Worm (Caenorhabditis elegans) whole organism, L4/young adult: Measurements from ENCODE around the gene E03H12.7.
"Not testable (repeated sequence)": the region's sequence is repeated elsewhere in the genome, so short reads cannot be mapped to it uniquely, and the experiment has no call there.

ENCODE experiments used
- W03F9.2 ChIP-seq: fragments of 150-350 bp; optimal IDR thresholded peaks from 2 replicates; lab custom pipeline; 2014; ENCODE audit warnings: missing biosample characterization, missing genetic modification characterization
- dao-5 ChIP-seq: sonication (generic microtip); optimal IDR thresholded peaks from 2 replicates; lab custom pipeline; 2016; ENCODE audit warnings: missing genotype, missing genetic modification characterization, moderate library complexity, missing compliant biosample characterization
- him-1 ChIP-seq: sonication (generic microtip); optimal IDR thresholded peaks from 2 replicates; lab custom pipeline; 2016; ENCODE audit warnings: missing genotype, missing genetic modification reagents, missing genetic modification characterization, missing compliant biosample characterization

The E03H12.7 gene

DNA sequence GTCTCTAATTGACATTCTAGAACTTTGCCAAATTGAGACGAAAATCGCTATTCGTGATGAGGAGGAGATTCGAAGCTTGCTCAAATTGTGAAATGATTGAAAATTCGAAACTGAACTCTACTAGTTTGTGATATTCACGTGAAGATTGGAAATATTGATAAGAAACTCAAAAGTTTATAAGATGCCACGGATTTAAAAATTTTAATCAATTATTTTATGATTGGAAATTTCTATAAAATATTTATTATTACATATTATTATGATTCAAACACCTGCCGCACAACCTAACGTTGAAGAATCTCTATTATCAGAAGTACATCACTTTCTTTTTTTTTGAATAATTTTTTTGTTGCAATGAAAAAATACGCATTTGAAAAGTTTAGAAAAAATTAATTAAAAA lies at the start of gene E03H12.7:
E03H12.7 (minus strand) TSS at position 101 of the 400 bp plus-strand sequence.
- TF ChIP-seq W03F9.2 (tag; lab: Kevin White, UChicago), result no peak
- TF ChIP-seq him-1, result no peak
- no peak for TF ChIP-seq dao-5 (tag; lab: Kevin White, UChicago)

ce11 chrIV:5037489-5037888 lies 49.1 kb upstream of the E03H12.7 start, which contains the start of gene C09B9.1:
TSS of gene C09B9.1 (plus strand) at chrIV:5037789.
- TF ChIP-seq W03F9.2 (tag; lab: Kevin White, UChicago) (no peak), him-1 (no peak), dao-5 (tag; lab: Kevin White, UChicago) (no peak)

ce11 chrIV:5033276-5033675 lies 44.8 kb upstream of the E03H12.7 start, which contains the start of gene C09B9.4:
TSS of gene C09B9.4 (minus strand) at chrIV:5033376.
- TF ChIP-seq him-1 (no peak), dao-5 (tag; lab: Kevin White, UChicago) (no peak), W03F9.2 (tag; lab: Kevin White, UChicago) (no peak)

DNA sequence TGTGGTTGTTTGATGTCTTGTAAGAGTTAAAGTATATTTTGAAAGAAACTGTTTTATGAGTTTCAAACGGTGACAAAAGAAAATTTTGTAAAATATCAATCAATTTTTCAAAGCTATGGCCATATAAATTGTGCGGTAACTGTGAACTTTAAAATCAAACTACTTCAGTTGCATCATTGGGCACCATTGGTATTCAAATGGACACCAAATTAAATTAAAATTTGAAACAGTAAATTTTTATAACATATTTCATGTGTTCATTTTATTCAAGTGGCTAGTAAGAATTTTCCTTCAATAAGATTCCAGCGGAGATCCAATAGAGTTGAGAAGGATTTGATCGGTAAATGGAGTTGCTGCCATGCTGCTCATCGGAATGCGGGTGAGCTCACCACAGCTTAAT lies 42.9 kb upstream of the E03H12.7 start:
- TF ChIP-seq dao-5 (tag; lab: Kevin White, UChicago), result no peak

DNA sequence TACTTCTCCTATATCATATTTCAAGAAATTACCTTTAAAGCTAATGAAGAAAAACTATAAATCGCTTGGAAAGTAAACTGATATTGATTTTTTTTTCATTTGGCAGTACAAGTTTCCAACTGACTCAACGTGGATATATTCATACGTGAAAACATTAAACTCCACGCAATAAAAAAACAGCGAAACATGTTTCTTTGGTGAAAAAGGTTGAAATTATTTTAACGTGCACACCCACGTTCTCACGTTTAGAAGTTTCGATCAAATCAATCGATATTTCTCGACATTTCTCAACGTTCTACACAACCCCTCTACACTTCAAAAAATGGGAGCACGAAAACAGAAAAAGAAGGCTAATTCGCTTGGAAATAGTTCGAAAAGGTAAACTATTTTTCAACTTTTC lies 40.5 kb upstream of the E03H12.7 start, which contains the start of the genes best-6 and C09B9.2:
best-6 (minus strand) TSS at position 101 of the 400 bp plus-strand sequence.
C09B9.2 (plus strand) TSS at position 314 of the 400 bp plus-strand sequence.
- TF ChIP-seq W03F9.2 (tag; lab: Kevin White, UChicago) (no peak), him-1 (no peak), dao-5 (tag; lab: Kevin White, UChicago) (no peak)

- TF ChIP-seq dao-5 (tag; lab: Kevin White, UChicago) (no peak), W03F9.2 (tag; lab: Kevin White, UChicago) (no peak), him-1 (no peak)
Observed at ce11 chrIV:5025646-5026045, 37.2 kb upstream of the E03H12.7 start, which contains the start of gene C09B9.85. TSS of gene C09B9.85 (minus strand) at chrIV:5025746.

DNA sequence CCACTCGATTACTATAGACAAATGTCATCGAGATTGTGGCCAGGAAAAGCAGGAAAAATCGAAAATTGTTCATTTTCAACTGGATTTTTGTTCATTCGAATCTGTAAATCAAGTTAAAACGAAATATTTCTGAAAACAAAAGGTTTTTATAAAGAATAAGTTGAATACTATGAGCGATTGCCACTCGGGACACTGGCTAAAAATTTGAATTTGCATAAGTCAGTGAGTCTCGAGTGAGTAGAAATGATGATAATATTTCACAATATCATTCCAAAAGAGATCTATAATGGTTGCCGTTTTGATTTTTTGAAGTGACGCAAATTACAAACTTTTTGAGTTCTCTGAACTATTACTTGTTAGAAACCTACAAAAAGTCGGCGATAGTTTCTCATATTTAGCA lies 32.1 kb upstream of the E03H12.7 start, which contains the start of gene T28H11.8:
T28H11.8 (minus strand) TSS at position 101 of the 400 bp plus-strand sequence.
- TF ChIP-seq dao-5 (tag; lab: Kevin White, UChicago) (no peak), him-1 (no peak), W03F9.2 (tag; lab: Kevin White, UChicago) (no peak)

- TF ChIP-seq W03F9.2 (tag; lab: Kevin White, UChicago); dao-5 (tag; lab: Kevin White, UChicago); him-1: not testable (repeated sequence)
Observed at ce11 chrIV:5017075-5017474, 28.6 kb upstream of the E03H12.7 start, which contains the start of gene T28H11.7. TSS of gene T28H11.7 (minus strand) at chrIV:5017175.

DNA sequence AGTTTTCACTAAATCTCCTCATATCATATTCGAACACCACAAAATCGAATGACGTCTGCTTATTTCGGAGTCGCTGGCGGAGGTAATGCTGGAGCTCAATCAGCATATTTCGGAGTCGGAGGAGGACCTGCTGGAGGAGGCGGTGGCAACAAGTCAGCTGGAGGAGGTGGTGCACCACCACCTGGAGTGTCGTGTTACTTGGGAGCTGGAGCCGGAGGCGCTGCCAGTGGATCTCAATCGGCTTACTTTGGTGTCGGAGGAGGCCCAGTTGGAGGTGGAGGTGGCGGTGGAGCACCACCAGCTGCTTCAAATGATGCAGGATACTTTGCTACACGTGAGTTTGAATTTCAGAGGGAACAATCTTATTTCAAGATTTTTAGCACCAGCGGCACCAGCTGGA lies 28.0 kb upstream of the E03H12.7 start, which contains the start of gene ssq-4:
ssq-4 (plus strand) TSS at position 19 of the 400 bp plus-strand sequence.
- TF ChIP-seq dao-5 (tag; lab: Kevin White, UChicago); him-1; W03F9.2 (tag; lab: Kevin White, UChicago): not testable (repeated sequence)

DNA sequence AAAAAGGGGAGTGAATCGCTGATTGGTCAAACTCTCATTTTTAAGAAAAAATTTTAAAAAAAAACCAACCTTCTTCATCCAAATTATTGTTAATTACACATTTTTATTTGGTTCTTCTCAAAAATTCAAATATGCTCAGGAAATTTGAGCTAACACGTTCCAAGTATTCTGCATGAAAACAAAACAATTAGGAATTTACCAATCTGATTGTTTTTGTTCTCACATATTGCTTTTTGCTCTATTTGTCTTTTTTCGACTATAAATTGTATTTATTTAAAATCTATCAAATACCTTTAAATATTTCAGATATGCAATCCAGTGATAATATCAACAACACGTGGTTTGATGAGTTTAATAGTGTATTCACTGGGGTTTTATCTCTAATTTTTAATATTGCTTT lies 23.8 kb upstream of the E03H12.7 start, which contains the start of gene srm-1:
srm-1 (plus strand) TSS at position 301 of the 400 bp plus-strand sequence.
- no peak for TF ChIP-seq W03F9.2 (tag; lab: Kevin White, UChicago)
- no peak for TF ChIP-seq dao-5 (tag; lab: Kevin White, UChicago)
- no peak for TF ChIP-seq him-1

DNA sequence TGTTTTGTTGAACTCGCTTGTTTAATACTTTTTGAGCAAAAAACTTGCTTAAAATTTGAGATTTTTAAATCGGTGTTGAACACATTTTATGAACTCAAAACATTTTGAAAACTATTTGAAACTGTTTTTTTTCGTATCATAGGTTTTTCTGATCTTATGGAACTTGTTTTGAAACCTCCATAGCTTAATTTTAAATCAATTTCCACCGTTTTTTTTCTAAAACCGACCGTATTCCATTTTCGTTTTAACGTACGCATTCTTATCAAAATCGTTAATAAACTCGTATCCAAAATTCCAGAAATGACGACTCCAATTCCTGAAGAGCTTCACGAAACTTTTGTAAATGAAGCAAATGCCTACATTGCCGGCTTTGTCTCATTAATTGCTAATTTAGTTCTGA lies 19.9 kb upstream of the E03H12.7 start, which contains the start of gene srm-2:
srm-2 (plus strand) TSS at position 301 of the 400 bp plus-strand sequence.
- no peak for TF ChIP-seq dao-5 (tag; lab: Kevin White, UChicago)
- TF ChIP-seq him-1, result no peak

DNA sequence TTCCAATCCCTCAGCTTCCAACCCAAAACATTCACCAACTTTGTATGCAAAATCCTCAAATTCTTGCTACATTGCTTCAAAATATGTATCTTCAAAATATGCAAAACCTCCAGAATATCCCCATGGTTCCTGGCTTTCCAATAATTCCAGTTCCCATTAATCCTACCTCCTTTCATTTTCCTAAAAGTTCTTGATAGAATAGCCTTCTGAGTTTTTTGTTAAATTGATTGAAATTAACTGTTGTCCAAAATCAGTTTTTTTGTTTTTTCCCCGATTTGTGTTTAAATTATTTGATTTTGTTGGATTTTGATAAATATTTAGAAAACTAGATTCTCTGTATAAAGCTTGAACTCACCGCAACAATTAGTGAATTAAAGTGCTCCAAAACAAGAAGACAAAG lies 16.7 kb upstream of the E03H12.7 start:
- TF ChIP-seq him-1 (no peak), W03F9.2 (tag; lab: Kevin White, UChicago) (no peak), dao-5 (tag; lab: Kevin White, UChicago) (no peak)

DNA sequence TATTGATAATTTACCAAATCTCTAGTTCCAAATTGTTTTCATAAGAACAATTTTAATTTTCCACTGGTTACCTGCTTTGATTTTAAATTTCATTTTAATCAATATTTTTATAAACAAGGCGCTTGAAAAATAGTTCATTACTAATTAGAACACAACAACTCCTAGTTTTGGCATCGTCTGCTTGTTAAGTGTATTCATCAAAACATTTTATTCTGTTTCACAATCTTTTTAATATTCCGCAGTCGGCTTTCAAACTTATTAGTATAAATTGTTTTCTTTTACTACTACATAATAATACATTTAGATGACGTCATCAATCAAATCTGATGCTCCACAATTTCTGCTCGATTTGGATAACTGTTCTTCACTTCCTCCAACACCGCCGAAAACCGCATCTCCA lies 14.0 kb upstream of the E03H12.7 start, which contains the start of gene pes-1:
pes-1 (plus strand) TSS at position 301 of the 400 bp plus-strand sequence.
- TF ChIP-seq him-1, result no peak
- TF ChIP-seq dao-5 (tag; lab: Kevin White, UChicago), result no peak
- TF ChIP-seq W03F9.2 (tag; lab: Kevin White, UChicago), result no peak

DNA sequence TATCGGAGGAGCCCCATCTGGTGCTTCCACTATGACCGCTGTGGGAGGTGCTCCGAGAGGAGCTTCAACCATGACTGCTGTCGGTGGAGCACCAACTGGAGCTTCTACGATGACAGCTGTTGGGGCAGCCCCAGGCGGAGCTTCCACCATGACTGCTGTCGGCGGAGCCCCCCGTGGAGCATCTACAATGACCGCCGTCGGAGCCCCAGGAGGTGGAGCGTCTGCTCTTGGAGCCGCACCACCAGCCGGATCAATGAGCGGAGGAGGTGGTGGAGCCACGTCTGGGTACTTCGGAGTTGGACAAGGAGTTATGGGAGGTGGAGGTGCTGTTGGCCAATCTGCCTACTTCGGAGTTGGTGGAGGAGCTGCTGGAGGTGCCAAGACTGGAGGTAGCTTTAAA lies 8.5 kb upstream of the E03H12.7 start:
- TF ChIP-seq W03F9.2 (tag; lab: Kevin White, UChicago) (no peak), him-1 (no peak), dao-5 (tag; lab: Kevin White, UChicago) (no peak)

ce11 chrIV:4995842-4996241 lies 7.4 kb upstream of the E03H12.7 start, which contains the start of gene ssq-2:
TSS of gene ssq-2 (plus strand) at chrIV:4996142.
- TF ChIP-seq W03F9.2 (tag; lab: Kevin White, UChicago) (no peak), dao-5 (tag; lab: Kevin White, UChicago) (no peak), him-1 (no peak)
